Worm (Caenorhabditis elegans) whole organism, early embryonic: Measurements from ENCODE around the gene aak-2.

Experiments used
- F13C5.2 ChIP-seq: sonication (generic microtip); optimal IDR thresholded peaks from 2 replicates; lab custom pipeline; 2017; ENCODE audit warnings: mild to moderate bottlenecking, missing genetic modification characterization, inconsistent platforms, missing compliant biosample characterization
- ama-1 ChIP-seq: fragments of 150-350 bp; optimal IDR thresholded peaks from 2 replicates; lab custom pipeline; 2014
- ets-7 ChIP-seq: sonication (generic microtip); optimal IDR thresholded peaks from 2 replicates; lab custom pipeline; 2016; ENCODE audit warnings: missing genotype, missing genetic modification characterization, missing compliant biosample characterization
- flt-1 ChIP-seq: fragments of 200-800 bp; sonication (Bioruptor generic); IDR thresholded peaks from 2 replicates; pipeline ENCODE4 v1.3.6; 2022; ENCODE audit warnings: missing genetic modification characterization, missing compliant biosample characterization
- hmbx-1 ChIP-seq: sonication (generic microtip); optimal IDR thresholded peaks from 2 replicates; lab custom pipeline; 2016; ENCODE audit warnings: mild to moderate bottlenecking, missing genetic modification characterization, missing compliant biosample characterization
- sea-1 ChIP-seq: fragments of 200-800 bp; sonication (Bioruptor generic); conservative IDR thresholded peaks from 2 replicates; pipeline ENCODE4 v1.3.6; 2022; ENCODE audit warnings: missing genetic modification characterization, missing compliant biosample characterization

- TF ChIP-seq ets-7 (tag; lab: Kevin White, UChicago) (no peak), ama-1 (lab: Kevin White, UChicago) (no peak), flt-1 (GFP tag; lab: Robert Waterston, UW) (no peak), F13C5.2 (tag; lab: Kevin White, UChicago) (no peak), hmbx-1 (tag; lab: Kevin White, UChicago) (no peak), sea-1 (GFP tag; lab: Robert Waterston, UW) (no peak)
Measured at ce11 chrX:16770398-16770797, 25.5 kb upstream of the aak-2 start, which contains the start of gene mct-6.
